Fruit fly (Drosophila melanogaster) whole organism, embryonic: ENCODE data around the gene CG5381.
A peak's percentile ranks its signal among the peaks of the same experiment; 100 is the strongest.

Source experiments
- Adf1 ChIP-seq: fragments of 200-800 bp; sonication (Bioruptor generic); IDR thresholded peaks from 2 replicates; pipeline ENCODE4 v1.3.6; 2022; ENCODE audit warnings: missing biosample characterization, missing genetic modification characterization
- Aef1 ChIP-seq: fragments of 200-800 bp; sonication (Bioruptor generic); IDR thresholded peaks from 3 replicates; pipeline ENCODE4 v1.3.6; 2022; ENCODE audit warnings: missing biosample characterization, missing genetic modification characterization
- Awh ChIP-seq: fragments of 200-800 bp; sonication (Bioruptor generic); IDR thresholded peaks from 2 replicates; pipeline ENCODE4, ENCODE4 v1.3.6; 2022; ENCODE audit warnings: missing biosample characterization, missing genetic modification characterization
- B-H1 ChIP-seq: fragments of 200-800 bp; sonication (Bioruptor generic); IDR thresholded peaks from 3 replicates; pipeline ENCODE4 v1.3.6; 2022; ENCODE audit warnings: missing biosample characterization, missing genetic modification characterization
- BEAF-32 ChIP-seq: fragments of 200-800 bp; sonication (Bioruptor generic); optimal IDR thresholded peaks from 3 replicates; lab custom pipeline; 2017; ENCODE audit warnings: missing biosample characterization, missing genetic modification characterization, mild to moderate bottlenecking, moderate library complexity, missing genetic modification reagents
- Bgb ChIP-seq: fragments of 200-800 bp; sonication (Bioruptor generic); IDR thresholded peaks from 2 replicates; pipeline ENCODE4 v1.3.6; 2022; ENCODE audit warnings: missing biosample characterization, missing genetic modification characterization; ENCODE audit not compliant: partially characterized antibody
- Bteb2 ChIP-seq: fragments of 200-800 bp; sonication (Bioruptor generic); optimal IDR thresholded peaks from 2 replicates; lab custom pipeline; 2016; ENCODE audit warnings: missing biosample characterization, missing genetic modification characterization
- CG11695 ChIP-seq: fragments of 200-800 bp; sonication (Bioruptor generic); IDR thresholded peaks from 3 replicates; pipeline ENCODE4 v1.3.6; 2022; ENCODE audit warnings: missing biosample characterization, missing genetic modification characterization
- CG12769 ChIP-seq: fragments of 200-800 bp; sonication (Bioruptor generic); optimal IDR thresholded peaks from 2 replicates; lab custom pipeline; 2019; ENCODE audit warnings: missing biosample characterization, mild to moderate bottlenecking, missing genetic modification characterization, moderate library complexity
- CG15269 ChIP-seq: fragments of 200-800 bp; sonication (Bioruptor generic); optimal IDR thresholded peaks from 2 replicates; lab custom pipeline; 2018; ENCODE audit warnings: missing biosample characterization, mild to moderate bottlenecking, missing genetic modification characterization, moderate library complexity
- CG15601 ChIP-seq: fragments of 200-800 bp; sonication (Bioruptor generic); optimal IDR thresholded peaks from 3 replicates; lab custom pipeline; 2019; ENCODE audit warnings: missing biosample characterization, mild to moderate bottlenecking, missing genetic modification characterization, moderate library complexity
- CG16815 ChIP-seq: fragments of 200-800 bp; sonication (Bioruptor generic); optimal IDR thresholded peaks from 3 replicates; lab custom pipeline; 2017; ENCODE audit warnings: missing biosample characterization, mild to moderate bottlenecking, missing genetic modification characterization
- CG16863 ChIP-seq: fragments of 200-800 bp; sonication (Bioruptor generic); optimal IDR thresholded peaks from 3 replicates; lab custom pipeline; 2016; ENCODE audit warnings: missing biosample characterization, missing genetic modification characterization
- CG18619 ChIP-seq: fragments of 200-800 bp; sonication (Bioruptor generic); optimal IDR thresholded peaks from 3 replicates; lab custom pipeline; 2017; ENCODE audit warnings: missing biosample characterization, mild to moderate bottlenecking, missing genetic modification characterization
- CG2129 ChIP-seq: fragments of 200-800 bp; sonication (Bioruptor generic); IDR thresholded peaks from 2 replicates; pipeline ENCODE4 v1.3.6; 2022; ENCODE audit warnings: missing biosample characterization, missing genetic modification characterization; ENCODE audit not compliant: partially characterized antibody
- CG31224 ChIP-seq: fragments of 200-800 bp; sonication (Bioruptor generic); IDR thresholded peaks from 2 replicates; pipeline ENCODE4 v1.3.6; 2022; ENCODE audit warnings: missing biosample characterization, missing genetic modification characterization
- CG31365 ChIP-seq: fragments of 200-800 bp; sonication (Bioruptor generic); optimal IDR thresholded peaks from 2 replicates; lab custom pipeline; 2018; ENCODE audit warnings: missing biosample characterization, mild to moderate bottlenecking, missing genetic modification characterization
- CG31388 ChIP-seq: fragments of 200-800 bp; sonication (Bioruptor generic); optimal IDR thresholded peaks from 2 replicates; lab custom pipeline; 2016; ENCODE audit warnings: missing biosample characterization, missing genetic modification characterization
- CG3726 ChIP-seq: fragments of 200-800 bp; sonication (Bioruptor generic); IDR thresholded peaks from 3 replicates; pipeline ENCODE4, ENCODE4 v1.3.6; 2022; ENCODE audit warnings: missing biosample characterization, missing genetic modification characterization
- CG42726 ChIP-seq: fragments of 200-800 bp; sonication (Bioruptor generic); IDR thresholded peaks from 2 replicates; pipeline ENCODE4 v1.3.6; 2022; ENCODE audit warnings: missing biosample characterization, missing genetic modification characterization; ENCODE audit not compliant: partially characterized antibody
- CG4328 ChIP-seq: fragments of 200-800 bp; sonication (Bioruptor generic); optimal IDR thresholded peaks from 3 replicates; lab custom pipeline; 2017; ENCODE audit warnings: missing biosample characterization, missing genetic modification reagents, missing genetic modification characterization
- CG4424 ChIP-seq: fragments of 200-800 bp; sonication (Bioruptor generic); optimal IDR thresholded peaks from 3 replicates; lab custom pipeline; 2016; ENCODE audit warnings: missing biosample characterization, missing genetic modification characterization
- CG6272 ChIP-seq: fragments of 200-800 bp; sonication (Bioruptor generic); IDR thresholded peaks from 2 replicates; pipeline ENCODE4 v1.3.6; 2022; ENCODE audit warnings: missing biosample characterization, missing genetic modification characterization
- CG7745 ChIP-seq: fragments of 200-800 bp; sonication (Bioruptor generic); optimal IDR thresholded peaks from 2 replicates; lab custom pipeline; 2018; ENCODE audit warnings: missing biosample characterization, mild to moderate bottlenecking, missing genetic modification characterization, moderate library complexity
- CG8281 ChIP-seq: fragments of 200-800 bp; sonication (Bioruptor generic); optimal IDR thresholded peaks from 2 replicates; lab custom pipeline; 2018; ENCODE audit warnings: missing biosample characterization, mild to moderate bottlenecking, missing genetic modification characterization, moderate library complexity
- CG8478 ChIP-seq: fragments of >200 bp; optimal IDR thresholded peaks from 2 replicates; lab custom pipeline; 2018
- CG8765 ChIP-seq: fragments of 200-800 bp; sonication (Bioruptor generic); IDR thresholded peaks from 2 replicates; pipeline ENCODE4 v1.3.6; 2022; ENCODE audit warnings: missing biosample characterization, missing genetic modification characterization
- CG9215 ChIP-seq: fragments of 200-800 bp; sonication (Bioruptor generic); IDR thresholded peaks from 2 replicates; pipeline ENCODE4 v1.3.6; 2022; ENCODE audit warnings: missing biosample characterization, missing genetic modification characterization
- Dip3 ChIP-seq: fragments of 200-800 bp; sonication (Bioruptor generic); optimal IDR thresholded peaks from 3 replicates; lab custom pipeline; 2016; ENCODE audit warnings: missing biosample characterization, missing genetic modification characterization
- Dref ChIP-seq: fragments of 200-800 bp; sonication (Bioruptor generic); IDR thresholded peaks from 2 replicates; pipeline ENCODE4 v1.3.6; 2022; ENCODE audit warnings: missing biosample characterization, missing genetic modification characterization
- HLHmδ ChIP-seq: fragments of 200-800 bp; sonication (Bioruptor generic); optimal IDR thresholded peaks from 2 replicates; lab custom pipeline; 2018; ENCODE audit warnings: missing biosample characterization, mild to moderate bottlenecking, missing genetic modification characterization, moderate library complexity
- Hr3 ChIP-seq: fragments of 200-800 bp; sonication (Bioruptor generic); optimal IDR thresholded peaks from 3 replicates; lab custom pipeline; 2016; ENCODE audit warnings: missing biosample characterization, missing genetic modification characterization
- Hsf ChIP-seq: fragments of 200-800 bp; sonication (Bioruptor generic); optimal IDR thresholded peaks from 3 replicates; lab custom pipeline; 2016; ENCODE audit warnings: missing biosample characterization, missing genetic modification characterization
- Mad ChIP-seq: fragments of 200-800 bp; sonication (Bioruptor generic); optimal IDR thresholded peaks from 2 replicates; lab custom pipeline; 2016; ENCODE audit warnings: missing biosample characterization, missing genetic modification characterization
- Med ChIP-seq: fragments of 200-800 bp; sonication (Bioruptor generic); peaks from one replicate; lab custom pipeline; 2016; ENCODE audit warnings: missing biosample characterization, missing genetic modification characterization, mild to moderate bottlenecking, inconsistent platforms, moderate library complexity
- Nf-YC ChIP-seq: fragments of 200-800 bp; optimal IDR thresholded peaks from 3 replicates; lab custom pipeline; 2019; ENCODE audit warnings: missing biosample characterization, mild to moderate bottlenecking, missing genetic modification characterization, moderate library complexity
- YL-1 ChIP-seq: fragments of 200-800 bp; sonication (Bioruptor generic); optimal IDR thresholded peaks from 3 replicates; lab custom pipeline; 2017; ENCODE audit warnings: missing biosample characterization, mild to moderate bottlenecking, missing genetic modification characterization
- amos ChIP-seq: fragments of 200-800 bp; sonication (Bioruptor generic); IDR thresholded peaks from 2 replicates; pipeline ENCODE4 v1.3.6; 2022; ENCODE audit warnings: missing biosample characterization, missing genetic modification characterization; ENCODE audit not compliant: partially characterized antibody
- cad ChIP-seq: fragments of >200 bp; optimal IDR thresholded peaks from 2 replicates; lab custom pipeline; 2017; ENCODE audit warnings: missing biosample characterization, missing genetic modification characterization
- corto ChIP-seq: fragments of 200-800 bp; sonication (Bioruptor generic); optimal IDR thresholded peaks from 2 replicates; lab custom pipeline; 2016; ENCODE audit warnings: missing biosample characterization, mild to moderate bottlenecking, missing genetic modification characterization, moderate library complexity
- gce ChIP-seq: fragments of 200-800 bp; sonication (Bioruptor generic); IDR thresholded peaks from 3 replicates; pipeline ENCODE4 v1.3.6; 2022; ENCODE audit warnings: missing biosample characterization, missing genetic modification characterization
- jigr1 ChIP-seq: fragments of 200-800 bp; sonication (Bioruptor generic); IDR thresholded peaks from 3 replicates; pipeline ENCODE4 v1.3.6; 2022; ENCODE audit warnings: missing biosample characterization, missing genetic modification characterization
- lbe ChIP-seq: fragments of 200-800 bp; sonication (Bioruptor generic); optimal IDR thresholded peaks from 2 replicates; lab custom pipeline; 2016; ENCODE audit warnings: missing biosample characterization, mild to moderate bottlenecking, missing genetic modification characterization
- oc ChIP-seq: fragments of 200-800 bp; sonication (Bioruptor generic); optimal IDR thresholded peaks from 2 replicates; lab custom pipeline; 2018; ENCODE audit warnings: missing biosample characterization, mild to moderate bottlenecking, missing genetic modification characterization, moderate library complexity
- pan ChIP-seq, 4 experiments: fragments of >200 bp in 3 of 4; fragments of 200-800 bp in 1 of 4; sonication (Bioruptor generic) in 1 of 4; optimal IDR thresholded peaks in 3 of 4; IDR thresholded peaks in 1 of 4; 2 replicates each; pipeline versions ENCODE4 v1.3.6 to Lab custom; 2017 to 2022; ENCODE audit warnings: missing biosample characterization in 2 of 4, missing genetic modification characterization in 2 of 4, mixed read lengths in 1 of 4
- sens-2 ChIP-seq: fragments of 200-800 bp; sonication (Bioruptor generic); IDR thresholded peaks from 2 replicates; pipeline ENCODE4 v1.3.6; 2022; ENCODE audit warnings: missing biosample characterization, missing genetic modification characterization
- sug ChIP-seq: fragments of 200-800 bp; optimal IDR thresholded peaks from 2 replicates; lab custom pipeline; 2019; ENCODE audit warnings: missing biosample characterization, mild to moderate bottlenecking, missing genetic modification characterization, moderate library complexity
- unpg ChIP-seq: fragments of 200-800 bp; sonication (Bioruptor generic); optimal IDR thresholded peaks from 3 replicates; lab custom pipeline; 2018; ENCODE audit warnings: missing biosample characterization, mild to moderate bottlenecking, missing genetic modification characterization, moderate library complexity
- wdn ChIP-seq: fragments of 200-800 bp; sonication (Bioruptor generic); IDR thresholded peaks from 2 replicates; pipeline ENCODE4 v1.3.6; 2022; ENCODE audit warnings: missing biosample characterization, missing genetic modification characterization

The CG5381 gene

dm6 chr2L:10278658-10279057, 44.2 kb downstream of the CG5381 start, which contains the start of gene Utx (continued):
- TF ChIP-seq CG16863 (GFP tag; lab: Kevin White, UChicago) (no peak), CG8478 (lab: Kevin White, UChicago) (no peak), Dref (GFP tag; lab: Robert Waterston, UW) (peak; percentile 80)
- TF ChIP-seq, all 482 proteins: peak for 66

DNA sequence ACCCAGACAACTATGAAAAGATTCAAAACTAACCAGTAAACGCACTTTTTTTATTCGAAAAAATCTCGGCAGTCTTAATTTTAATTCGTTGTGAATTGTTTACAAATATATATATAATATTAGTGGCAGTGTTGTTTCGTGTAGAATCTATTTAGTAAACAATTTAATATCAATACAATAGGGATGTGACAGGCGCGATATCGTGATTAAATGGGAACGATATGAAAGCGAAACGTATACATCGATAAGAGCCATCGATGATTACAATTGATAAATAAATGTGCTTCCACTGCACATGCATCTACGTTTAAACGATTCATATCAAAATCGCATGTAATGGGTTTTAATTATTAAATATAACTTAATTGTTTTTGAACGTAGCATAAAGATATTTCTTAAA, 45.5 kb downstream of the CG5381 start:
- TF ChIP-seq gce (no peak), CG3726 (GFP tag; lab: Robert Waterston, UW) (no peak), sug (tag; lab: Kevin White, UChicago) (no peak), HLHmδ (no peak), jigr1 (GFP tag; lab: Robert Waterston, UW) (no peak), CG2129 (GFP tag; lab: Robert Waterston, UW) (peak; percentile 64; the same call in 1 of the 2 replicates), CG8765 (GFP tag; lab: Robert Waterston, UW) (no peak), pan (optimal IDR thresholded peaks at IDR 0.05; lab: Kevin White, UChicago) (no peak), pan (GFP tag; optimal IDR thresholded peaks at IDR 0.05 in 1 of 2, IDR thresholded peaks at IDR 0.05 in 1 of 2) (no peak), Hr3 (GFP tag; lab: Kevin White, UChicago) (no peak), CG9215 (GFP tag; lab: Robert Waterston, UW) (no peak), CG7745 (no peak), B-H1 (GFP tag; lab: Robert Waterston, UW) (no peak), CG31388 (GFP tag; lab: Kevin White, UChicago) (no peak), Adf1 (no peak), CG4424 (GFP tag; lab: Kevin White, UChicago) (no peak), CG16815 (GFP tag; lab: Kevin White, UChicago) (no peak), oc (tag; lab: Kevin White, UChicago) (no peak), BEAF-32 (GFP tag; lab: Kevin White, UChicago) (peak; percentile 89), Dip3 (no peak), wdn (GFP tag; lab: Robert Waterston, UW) (no peak), CG31224 (GFP tag; lab: Robert Waterston, UW) (no peak), corto (GFP tag; lab: Kevin White, UChicago) (no peak), Hsf (no peak), CG11695 (GFP tag; lab: Robert Waterston, UW) (no peak), Aef1 (GFP tag; lab: Robert Waterston, UW) (no peak), Mad (GFP tag; lab: Kevin White, UChicago) (no peak), CG8281 (no peak), CG4328 (GFP tag; lab: Kevin White, UChicago) (no peak), CG12769 (tag; lab: Kevin White, UChicago) (no peak), CG31365 (tag; lab: Kevin White, UChicago) (no peak), amos (GFP tag; lab: Robert Waterston, UW) (peak; percentile 96), CG16863 (GFP tag; lab: Kevin White, UChicago) (no peak), Awh (GFP tag; lab: Robert Waterston, UW) (no peak), Med (GFP tag; lab: Kevin White, UChicago) (peak; percentile 46), unpg (GFP tag; lab: Kevin White, UChicago) (no peak), lbe (GFP tag; lab: Kevin White, UChicago) (no peak), YL-1 (GFP tag; lab: Kevin White, UChicago) (no peak), CG42726 (GFP tag; lab: Robert Waterston, UW) (peak; percentile 97), Nf-YC (tag; lab: Kevin White, UChicago) (no peak), CG18619 (GFP tag; lab: Kevin White, UChicago) (no peak), Bgb (GFP tag; lab: Robert Waterston, UW) (peak; percentile 96), CG15601 (tag; lab: Kevin White, UChicago) (no peak), Bteb2 (GFP tag; lab: Kevin White, UChicago) (no peak), CG15269 (tag; lab: Kevin White, UChicago) (no peak), sens-2 (GFP tag; lab: Robert Waterston, UW) (no peak), cad (GFP tag; lab: Kevin White, UChicago) (no peak), CG6272 (GFP tag; lab: Robert Waterston, UW) (no peak)
